Worm (Caenorhabditis elegans): ENCODE results near the gene eat-17.
A peak's percentile ranks its signal among the peaks of the same experiment; 100 is the strongest.

Gene eat-17

ce11 chrX:16366993-16367392 is 49.6 kb downstream of the eat-17 start, which contains the start of gene ace-1:
TSS of gene ace-1 (plus strand) at chrX:16367293.
- no peak for TF ChIP-seq hmg-20 (GFP tag; IDR thresholded peaks at IDR 0.05)
- TF ChIP-seq rec-8 (tag; optimal IDR thresholded peaks at IDR 0.05), result no peak
- TF ChIP-seq madf-8 (GFP tag; conservative IDR thresholded peaks at IDR 0.05), result no peak

- TF ChIP-seq snpc-1.3 (tag; optimal IDR thresholded peaks at IDR 0.05; ENCODE audit: insufficient read depth) (no peak), attf-3 (GFP tag; conservative IDR thresholded peaks at IDR 0.05) (no peak), unc-130 (GFP tag; optimal IDR thresholded peaks at IDR 0.05) (no peak), repo-1 (tag; optimal IDR thresholded peaks at IDR 0.05) (no peak), ekl-4 (GFP tag; IDR thresholded peaks at IDR 0.05) (no peak), K12H6.12 (tag; optimal IDR thresholded peaks at IDR 0.05) (no peak), ztf-22 (GFP tag; optimal IDR thresholded peaks at IDR 0.05) (no peak), let-607 (tag; optimal IDR thresholded peaks at IDR 0.05) (no peak), efl-1 (GFP tag; optimal IDR thresholded peaks at IDR 0.05) (no peak), lsy-27 (tag; optimal IDR thresholded peaks at IDR 0.05; ENCODE audit: borderline replicate concordance, insufficient read depth) (no peak), F22D6.2 (tag; optimal IDR thresholded peaks at IDR 0.05) (no peak), nhr-120 (GFP tag; IDR thresholded peaks at IDR 0.05) (no peak), ceh-100 (GFP tag; IDR thresholded peaks at IDR 0.05) (no peak), F33H1.4 (GFP tag; IDR thresholded peaks at IDR 0.05) (no peak), ceh-27 (GFP tag; optimal IDR thresholded peaks at IDR 0.05) (no peak), T26A5.8 (tag; optimal IDR thresholded peaks at IDR 0.05) (no peak), lin-35 (GFP tag; optimal IDR thresholded peaks at IDR 0.05) (no peak), xnd-1 (tag; optimal IDR thresholded peaks at IDR 0.05) (no peak), attf-6 (GFP tag; IDR thresholded peaks at IDR 0.05) (no peak)
Observed at ce11 chrX:16366508-16366907, 50.1 kb downstream of the eat-17 start.

ce11 chrX:16363637-16364036 is 53.0 kb downstream of the eat-17 start:
- no peak for TF ChIP-seq F37B4.10 (GFP tag; IDR thresholded peaks at IDR 0.05)
- TF ChIP-seq ekl-4 (GFP tag; IDR thresholded peaks at IDR 0.05), result no peak
- no peak for TF ChIP-seq lin-26 (GFP tag; IDR thresholded peaks at IDR 0.05)
- TF ChIP-seq nhr-120 (GFP tag; IDR thresholded peaks at IDR 0.05), result no peak
- no peak for TF ChIP-seq rcor-1 (GFP tag; IDR thresholded peaks at IDR 0.05)
- no peak for TF ChIP-seq sea-2 (GFP tag; IDR thresholded peaks at IDR 0.05)
- no peak for TF ChIP-seq ccch-3 (GFP tag; optimal IDR thresholded peaks at IDR 0.05)
- TF ChIP-seq tbx-9 (tag; optimal IDR thresholded peaks at IDR 0.05; ENCODE audit: borderline replicate concordance), result no peak
- no peak for TF ChIP-seq dpl-1 (GFP tag; optimal IDR thresholded peaks at IDR 0.05)
- TF ChIP-seq fkh-3 (tag; optimal IDR thresholded peaks at IDR 0.05), result no peak
- TF ChIP-seq ztf-25 (GFP tag; IDR thresholded peaks at IDR 0.05), result no peak
- no peak for TF ChIP-seq somi-1 (GFP tag; optimal IDR thresholded peaks at IDR 0.05)
- no peak for TF ChIP-seq K12H6.12 (tag; optimal IDR thresholded peaks at IDR 0.05)
- no peak for TF ChIP-seq nhr-80 (tag; optimal IDR thresholded peaks at IDR 0.05)
- TF ChIP-seq sptf-2 (GFP tag; optimal IDR thresholded peaks at IDR 0.05), result no peak
- no peak for TF ChIP-seq D2030.7 (GFP tag; IDR thresholded peaks at IDR 0.05)

ce11 chrX:16361001-16361400 is 55.6 kb downstream of the eat-17 start:
- no peak for TF ChIP-seq Y56A3A.18 (GFP tag; IDR thresholded peaks at IDR 0.05)
- TF ChIP-seq F37B4.10 (GFP tag; IDR thresholded peaks at IDR 0.05), result no peak
- no peak for TF ChIP-seq ceh-79 (tag; optimal IDR thresholded peaks at IDR 0.05)
- TF ChIP-seq F55B11.4 (tag; optimal IDR thresholded peaks at IDR 0.05; ENCODE audit: borderline replicate concordance, insufficient read depth), result no peak
- 0 out of 2 replicates have a peak, but pooled peaks have one; percentile 36 for TF ChIP-seq nfyb-1 (GFP tag; IDR thresholded peaks at IDR 0.05)
- no peak for TF ChIP-seq him-1 (tag; optimal IDR thresholded peaks at IDR 0.05)
- TF ChIP-seq sdz-38 (tag; optimal IDR thresholded peaks at IDR 0.05), result no peak
- TF ChIP-seq B0019.2 (GFP tag; conservative IDR thresholded peaks at IDR 0.05), result no peak
